Fruit fly (Drosophila melanogaster): ENCODE measurements around the gene CG3842.

- TF ChIP-seq Dll (GFP tag; IDR thresholded peaks at IDR 0.05; ENCODE audit: partially characterized antibody) = no peak
- TF ChIP-seq lilli (GFP tag; optimal IDR thresholded peaks at IDR 0.05) = no peak
- no peak for TF ChIP-seq slbo (GFP tag; IDR thresholded peaks at IDR 0.05)
- no peak for TF ChIP-seq eyg (GFP tag; optimal IDR thresholded peaks at IDR 0.05)
- no peak for TF ChIP-seq HLH54F (GFP tag; optimal IDR thresholded peaks at IDR 0.05)
- no peak for TF ChIP-seq croc (GFP tag; conservative IDR thresholded peaks at IDR 0.05)
- TF ChIP-seq pan (optimal IDR thresholded peaks at IDR 0.05) = no peak
- no peak for TF ChIP-seq pan (GFP tag; optimal IDR thresholded peaks at IDR 0.05 in 1 of 2, IDR thresholded peaks at IDR 0.05 in 1 of 2)
- no peak for TF ChIP-seq CHES-1-like (GFP tag; optimal IDR thresholded peaks at IDR 0.05)
Observed at dm6 chrX:6344538-6345074, 7.0 kb downstream of the CG3842 start.

Data from whole organism, embryonic.